Worm (Caenorhabditis elegans) whole organism, mixed stage, embryonic: ENCODE measurements around the gene ostb-1.

Source experiments
- blmp-1 ChIP-seq: fragments of 150-350 bp; optimal IDR thresholded peaks from 2 replicates; lab custom pipeline; 2014; ENCODE audit warnings: missing biosample characterization, missing genetic modification characterization
- drap-1 ChIP-seq: fragments of 200-800 bp; sonication (Bioruptor generic); optimal IDR thresholded peaks from 3 replicates; lab custom pipeline; 2018; ENCODE audit warnings: mild to moderate bottlenecking, missing genetic modification characterization, missing compliant biosample characterization
- elt-1 ChIP-seq: sonication (generic microtip); optimal IDR thresholded peaks from 2 replicates; lab custom pipeline; 2017; ENCODE audit warnings: missing genetic modification characterization, mild to moderate bottlenecking, missing compliant biosample characterization, antibody characterized with exemption, moderate library complexity, borderline replicate concordance; ENCODE audit not compliant: insufficient read depth
- elt-3 ChIP-seq: fragments of 150-350 bp; optimal IDR thresholded peaks from 2 replicates; lab custom pipeline; 2014; ENCODE audit warnings: missing biosample characterization, missing genetic modification characterization
- nhr-2 ChIP-seq: fragments of 150-350 bp; optimal IDR thresholded peaks from 2 replicates; lab custom pipeline; 2014; ENCODE audit warnings: missing biosample characterization, missing genetic modification characterization
- nhr-28 ChIP-seq: fragments of 150-350 bp; optimal IDR thresholded peaks from 2 replicates; lab custom pipeline; 2014; ENCODE audit warnings: missing biosample characterization, missing genetic modification characterization
- nhr-76 ChIP-seq: sonication (generic microtip); optimal IDR thresholded peaks from 2 replicates; lab custom pipeline; 2017; ENCODE audit warnings: missing biosample characterization, missing genetic modification characterization
- unc-39 ChIP-seq: fragments of 150-350 bp; optimal IDR thresholded peaks from 2 replicates; lab custom pipeline; 2014; ENCODE audit warnings: missing biosample characterization, missing genetic modification characterization
- unc-62 ChIP-seq: fragments of 150-350 bp; optimal IDR thresholded peaks from 2 replicates; lab custom pipeline; 2014; ENCODE audit warnings: missing biosample characterization, missing genetic modification reagents, missing genetic modification characterization
- ztf-11 ChIP-seq: fragments of 150-350 bp; optimal IDR thresholded peaks from 2 replicates; lab custom pipeline; 2014; ENCODE audit warnings: missing biosample characterization, missing genetic modification characterization

DNA sequence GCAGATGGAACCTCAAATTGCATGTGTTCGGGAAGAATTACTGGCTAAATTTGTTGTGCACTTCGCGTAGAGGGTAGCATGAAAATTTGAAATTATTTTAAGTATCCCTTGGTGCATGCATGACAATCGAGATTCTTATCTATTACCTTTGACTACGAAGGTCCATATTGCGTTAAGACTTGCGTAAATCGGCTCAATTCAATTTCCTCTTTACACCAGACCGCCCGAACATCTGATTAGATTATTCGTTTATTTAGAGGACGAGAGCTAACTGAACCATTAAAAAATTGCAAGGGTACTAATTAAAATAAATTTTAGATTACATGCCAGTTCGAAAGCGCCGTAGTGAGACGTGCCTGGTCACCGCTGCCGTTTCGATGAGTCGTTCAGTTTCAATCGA is 46.7 kb upstream of the ostb-1 start:
- TF ChIP-seq drap-1 (GFP tag; lab: Kevin White, UChicago) = no peak
- TF ChIP-seq nhr-28 (tag; lab: Kevin White, UChicago) = no peak
- no peak for TF ChIP-seq ztf-11
- TF ChIP-seq unc-39 (tag; lab: Kevin White, UChicago) = no peak
- no peak for TF ChIP-seq unc-62 (GFP tag; lab: Kevin White, UChicago)
- no peak for TF ChIP-seq elt-1 (tag; lab: Kevin White, UChicago)
- TF ChIP-seq blmp-1 (tag; lab: Kevin White, UChicago) = no peak
- no peak for TF ChIP-seq elt-3
- peak; percentile 36 for TF ChIP-seq nhr-2 (tag; lab: Kevin White, UChicago)
- no peak for TF ChIP-seq nhr-76 (tag; lab: Kevin White, UChicago)
